Fruit fly (Drosophila melanogaster) whole organism, embryonic: ENCODE results near the gene CG17032.

Source experiments
- ATbp ChIP-seq: fragments of 200-800 bp; sonication (Bioruptor generic); optimal IDR thresholded peaks from 2 replicates; lab custom pipeline; 2017; ENCODE audit warnings: missing biosample characterization, mild to moderate bottlenecking, missing genetic modification characterization, missing genetic modification reagents
- Aef1 ChIP-seq: fragments of 200-800 bp; sonication (Bioruptor generic); IDR thresholded peaks from 3 replicates; pipeline ENCODE4 v1.3.6; 2022; ENCODE audit warnings: missing biosample characterization, missing genetic modification characterization
- B-H2 ChIP-seq: fragments of 200-800 bp; sonication (Bioruptor generic); optimal IDR thresholded peaks from 2 replicates; lab custom pipeline; 2018; ENCODE audit warnings: missing biosample characterization, mild to moderate bottlenecking, missing genetic modification characterization
- CG10267 ChIP-seq: fragments of 200-800 bp; sonication (Bioruptor generic); optimal IDR thresholded peaks from 2 replicates; lab custom pipeline; 2018; ENCODE audit warnings: missing biosample characterization, mild to moderate bottlenecking, missing genetic modification characterization, moderate library complexity
- CG10366 ChIP-seq: fragments of 200-800 bp; sonication (Bioruptor generic); IDR thresholded peaks from 2 replicates; pipeline ENCODE4 v1.3.6; 2022; ENCODE audit warnings: missing biosample characterization, missing genetic modification characterization
- CG10654 ChIP-seq: fragments of 200-800 bp; sonication (Bioruptor generic); optimal IDR thresholded peaks from 2 replicates; lab custom pipeline; 2016; ENCODE audit warnings: missing biosample characterization, missing genetic modification characterization
- CG12071 ChIP-seq: fragments of 200-800 bp; sonication (Bioruptor generic); optimal IDR thresholded peaks from 3 replicates; lab custom pipeline; 2018; ENCODE audit warnings: missing biosample characterization, mild to moderate bottlenecking, missing genetic modification characterization
- CG12104 ChIP-seq: fragments of 200-800 bp; sonication (Bioruptor generic); optimal IDR thresholded peaks from 3 replicates; lab custom pipeline; 2016; ENCODE audit warnings: missing biosample characterization, missing genetic modification characterization
- CG12299 ChIP-seq: fragments of 200-800 bp; sonication (Bioruptor generic); optimal IDR thresholded peaks from 2 replicates; lab custom pipeline; 2018; ENCODE audit warnings: missing biosample characterization, mild to moderate bottlenecking, missing genetic modification characterization
- CG14441 ChIP-seq: fragments of 200-800 bp; sonication (Bioruptor generic); IDR thresholded peaks from 2 replicates; pipeline ENCODE4 v1.3.6; 2022; ENCODE audit warnings: missing biosample characterization, missing genetic modification characterization
- CG15011 ChIP-seq: fragments of 200-800 bp; sonication (Bioruptor generic); optimal IDR thresholded peaks from 3 replicates; lab custom pipeline; 2018; ENCODE audit warnings: missing biosample characterization, mild to moderate bottlenecking, missing genetic modification characterization
- CG1602 ChIP-seq: fragments of 200-800 bp; sonication (Bioruptor generic); optimal IDR thresholded peaks from 3 replicates; lab custom pipeline; 2016; ENCODE audit warnings: missing biosample characterization, missing genetic modification characterization
- CG18764 ChIP-seq: fragments of 200-800 bp; sonication (Bioruptor generic); optimal IDR thresholded peaks from 3 replicates; lab custom pipeline; 2016; ENCODE audit warnings: missing biosample characterization, missing genetic modification characterization
- CG2678 ChIP-seq: fragments of 200-800 bp; sonication (Bioruptor generic); optimal IDR thresholded peaks from 3 replicates; lab custom pipeline; 2019; ENCODE audit warnings: missing biosample characterization, mild to moderate bottlenecking, missing genetic modification characterization, moderate library complexity
- CG30403 ChIP-seq: fragments of 200-800 bp; sonication (Bioruptor generic); optimal IDR thresholded peaks from 3 replicates; lab custom pipeline; 2016; ENCODE audit warnings: missing biosample characterization, missing genetic modification characterization
- CG31441 ChIP-seq: fragments of 200-800 bp; sonication (Bioruptor generic); IDR thresholded peaks from 2 replicates; pipeline ENCODE4 v1.3.6; 2022; ENCODE audit warnings: missing biosample characterization, missing genetic modification characterization
- CG3281 ChIP-seq: fragments of 200-800 bp; sonication (Bioruptor generic); optimal IDR thresholded peaks from 3 replicates; lab custom pipeline; 2017; ENCODE audit warnings: missing biosample characterization, mild to moderate bottlenecking, missing genetic modification characterization
- CG34224 ChIP-seq: fragments of 200-800 bp; sonication (Bioruptor generic); IDR thresholded peaks from 3 replicates; pipeline ENCODE4 v1.3.6; 2022; ENCODE audit warnings: missing biosample characterization, missing genetic modification characterization; ENCODE audit not compliant: partially characterized antibody
- CG4404 ChIP-seq: fragments of 200-800 bp; sonication (Bioruptor generic); IDR thresholded peaks from 2 replicates; pipeline ENCODE4 v1.3.6; 2022; ENCODE audit warnings: missing biosample characterization, missing genetic modification characterization
- CG4730 ChIP-seq: fragments of 200-800 bp; sonication (Bioruptor generic); IDR thresholded peaks from 2 replicates; pipeline ENCODE4 v1.3.6; 2022; ENCODE audit warnings: missing biosample characterization, missing genetic modification characterization
- CG6813 ChIP-seq: fragments of 200-800 bp; sonication (Bioruptor generic); optimal IDR thresholded peaks from 2 replicates; lab custom pipeline; 2017; ENCODE audit warnings: missing biosample characterization, missing genetic modification characterization, mild to moderate bottlenecking, moderate library complexity, missing genetic modification reagents
- CG7839 ChIP-seq: fragments of 200-800 bp; sonication (Bioruptor generic); optimal IDR thresholded peaks from 3 replicates; lab custom pipeline; 2018; ENCODE audit warnings: missing biosample characterization, mild to moderate bottlenecking, missing genetic modification characterization, moderate library complexity
- CG8388 ChIP-seq: fragments of 200-800 bp; sonication (Bioruptor generic); optimal IDR thresholded peaks from 2 replicates; lab custom pipeline; 2019; ENCODE audit warnings: missing biosample characterization, mild to moderate bottlenecking, missing genetic modification characterization, moderate library complexity
- CG8924 ChIP-seq: fragments of 200-800 bp; optimal IDR thresholded peaks from 3 replicates; lab custom pipeline; 2019; ENCODE audit warnings: missing biosample characterization, mild to moderate bottlenecking, missing genetic modification characterization, moderate library complexity
- E2f2 ChIP-seq: fragments of 200-800 bp; sonication (Bioruptor generic); IDR thresholded peaks from 2 replicates; pipeline ENCODE4 v1.3.6; 2022; ENCODE audit warnings: missing biosample characterization, missing genetic modification characterization
- Eip74EF ChIP-seq, 2 experiments: fragments of 200-800 bp in 1 of 2; fragments of >200 bp in 1 of 2; sonication (Bioruptor generic) in 1 of 2; optimal IDR thresholded peaks; 2 replicates each; lab custom pipeline; 2017 to 2019; ENCODE audit warnings: missing biosample characterization in 2 of 2, missing genetic modification characterization in 2 of 2, mild to moderate bottlenecking in 1 of 2, moderate library complexity in 1 of 2
- GATAe ChIP-seq: fragments of 200-800 bp; sonication (Bioruptor generic); conservative IDR thresholded peaks from 2 replicates; pipeline ENCODE4 v1.3.6; 2022; ENCODE audit warnings: missing biosample characterization, missing genetic modification characterization
- Hr3 ChIP-seq: fragments of 200-800 bp; sonication (Bioruptor generic); optimal IDR thresholded peaks from 3 replicates; lab custom pipeline; 2016; ENCODE audit warnings: missing biosample characterization, missing genetic modification characterization
- Max ChIP-seq: fragments of 200-800 bp; sonication (Bioruptor generic); optimal IDR thresholded peaks from 2 replicates; lab custom pipeline; 2016; ENCODE audit warnings: missing biosample characterization, mild to moderate bottlenecking, missing genetic modification characterization
- PHDP ChIP-seq: fragments of 200-800 bp; sonication (Bioruptor generic); optimal IDR thresholded peaks from 3 replicates; lab custom pipeline; 2018; ENCODE audit warnings: missing biosample characterization, mild to moderate bottlenecking, missing genetic modification characterization, moderate library complexity
- Xrp1 ChIP-seq: fragments of 200-800 bp; sonication (Bioruptor generic); IDR thresholded peaks from 2 replicates; pipeline ENCODE4 v1.3.6; 2022; ENCODE audit warnings: missing biosample characterization, missing genetic modification characterization
- ara ChIP-seq: fragments of 200-800 bp; sonication (Bioruptor generic); IDR thresholded peaks from 2 replicates; pipeline ENCODE4 v1.3.6; 2022; ENCODE audit warnings: missing biosample characterization, missing genetic modification characterization
- az2 ChIP-seq: fragments of 200-800 bp; sonication (Bioruptor generic); optimal IDR thresholded peaks from 3 replicates; lab custom pipeline; 2016; ENCODE audit warnings: missing biosample characterization, missing genetic modification characterization
- cato ChIP-seq: fragments of 200-800 bp; sonication (Bioruptor generic); optimal IDR thresholded peaks from 2 replicates; lab custom pipeline; 2016; ENCODE audit warnings: missing biosample characterization, missing genetic modification characterization, borderline replicate concordance
- caup ChIP-seq: fragments of 200-800 bp; sonication (Bioruptor generic); optimal IDR thresholded peaks from 3 replicates; lab custom pipeline; 2017; ENCODE audit warnings: missing biosample characterization, mild to moderate bottlenecking, missing genetic modification characterization, moderate library complexity; ENCODE audit not compliant: severe bottlenecking
- danr ChIP-seq: fragments of 200-800 bp; sonication (Bioruptor generic); IDR thresholded peaks from 2 replicates; pipeline ENCODE4 v1.3.6; 2022; ENCODE audit warnings: missing biosample characterization, missing genetic modification characterization
- dpn ChIP-seq, 2 experiments: fragments of 200-800 bp; sonication (Bioruptor generic); optimal IDR thresholded peaks; 3 replicates each; lab custom pipeline; 2016; ENCODE audit warnings: missing biosample characterization in 2 of 2, missing genetic modification characterization in 2 of 2
- ems ChIP-seq: fragments of 200-800 bp; sonication (Bioruptor generic); optimal IDR thresholded peaks from 3 replicates; lab custom pipeline; 2016; ENCODE audit warnings: missing biosample characterization, missing genetic modification characterization
- en ChIP-seq: fragments of 200-800 bp; sonication (Bioruptor generic); optimal IDR thresholded peaks from 2 replicates; lab custom pipeline; 2016; ENCODE audit warnings: missing biosample characterization, missing genetic modification characterization
- fd96Cb ChIP-seq: fragments of 200-800 bp; sonication (Bioruptor generic); optimal IDR thresholded peaks from 2 replicates; lab custom pipeline; 2018; ENCODE audit warnings: missing biosample characterization, mild to moderate bottlenecking, missing genetic modification characterization, moderate library complexity
- hkb ChIP-seq, 2 experiments: fragments of 200-800 bp in 1 of 2; fragments of >200 bp in 1 of 2; sonication (Bioruptor generic) in 1 of 2; IDR thresholded peaks in 1 of 2; optimal IDR thresholded peaks in 1 of 2; 2 replicates each; pipeline versions ENCODE4 v1.3.6 to Lab custom; 2017 to 2022; ENCODE audit warnings: missing biosample characterization in 1 of 2, missing genetic modification characterization in 1 of 2
- jigr1 ChIP-seq: fragments of 200-800 bp; sonication (Bioruptor generic); IDR thresholded peaks from 3 replicates; pipeline ENCODE4 v1.3.6; 2022; ENCODE audit warnings: missing biosample characterization, missing genetic modification characterization
- lmd ChIP-seq: fragments of 200-800 bp; sonication (Bioruptor generic); IDR thresholded peaks from 2 replicates; pipeline ENCODE4 v1.3.6; 2022; ENCODE audit warnings: missing biosample characterization, missing genetic modification characterization
- onecut ChIP-seq: fragments of 200-800 bp; sonication (Bioruptor generic); IDR thresholded peaks from 2 replicates; pipeline ENCODE4 v1.3.6; 2022; ENCODE audit warnings: missing biosample characterization, missing genetic modification characterization
- slbo ChIP-seq: fragments of 200-800 bp; sonication (Bioruptor generic); IDR thresholded peaks from 2 replicates; pipeline ENCODE4 v1.3.6; 2022; ENCODE audit warnings: missing biosample characterization, missing genetic modification characterization
- sob ChIP-seq: fragments of 200-800 bp; sonication (Bioruptor generic); IDR thresholded peaks from 2 replicates; pipeline ENCODE4 v1.3.6; 2022; ENCODE audit warnings: missing biosample characterization, missing genetic modification characterization
- stc ChIP-seq: fragments of 200-800 bp; sonication (Bioruptor generic); IDR thresholded peaks from 2 replicates; pipeline ENCODE4 v1.3.6; 2022; ENCODE audit warnings: missing biosample characterization, missing genetic modification characterization
- vvl ChIP-seq: fragments of 200-800 bp; sonication (Bioruptor generic); IDR thresholded peaks from 2 replicates; pipeline ENCODE4 v1.3.6; 2022; ENCODE audit warnings: missing biosample characterization, missing genetic modification characterization
- wdn ChIP-seq: fragments of 200-800 bp; sonication (Bioruptor generic); IDR thresholded peaks from 2 replicates; pipeline ENCODE4 v1.3.6; 2022; ENCODE audit warnings: missing biosample characterization, missing genetic modification characterization
- zf30C ChIP-seq: fragments of 200-800 bp; sonication (Bioruptor generic); optimal IDR thresholded peaks from 3 replicates; lab custom pipeline; 2018; ENCODE audit warnings: missing biosample characterization, mild to moderate bottlenecking, missing genetic modification characterization

The CG17032 gene

dm6 chr3L:15977565-15977964, 18.9 kb downstream of the CG17032 start (continued):
- TF ChIP-seq CG8924 (peak; percentile 41), ATbp (GFP tag; lab: Kevin White, UChicago) (peak; percentile 26), CG10366 (GFP tag; lab: Robert Waterston, UW) (0 out of 2 replicates have a peak, but pooled peaks have one; percentile 42), GATAe (GFP tag; lab: Robert Waterston, UW) (peak; percentile 61), Hr3 (GFP tag; lab: Kevin White, UChicago) (peak; percentile 31), dpn (GFP tag; optimal IDR thresholded peaks at IDR 0.05; lab: Kevin White, UChicago) (peak in 1 of 2 experiments; percentile 44), danr (GFP tag; lab: Robert Waterston, UW) (peak; percentile 31; the same call in 1 of the 2 replicates), CG8388 (no peak), CG14441 (GFP tag; lab: Robert Waterston, UW) (peak; percentile 66), az2 (no peak), cato (no peak), CG12104 (GFP tag; lab: Kevin White, UChicago) (peak; percentile 12), Xrp1 (GFP tag; lab: Robert Waterston, UW) (peak; percentile 73), CG2678 (tag; lab: Kevin White, UChicago) (peak; percentile 73), stc (GFP tag; lab: Robert Waterston, UW) (peak; percentile 74), ems (GFP tag; lab: Kevin White, UChicago) (peak; percentile 21), CG10654 (peak; percentile 18), sob (GFP tag; lab: Robert Waterston, UW) (peak; percentile 36; the same call in 1 of the 2 replicates), E2f2 (GFP tag; lab: Robert Waterston, UW) (peak; percentile 22; the same call in 1 of the 2 replicates), CG1602 (GFP tag; lab: Kevin White, UChicago) (no peak), Max (peak; percentile 39), CG3281 (GFP tag; lab: Kevin White, UChicago) (peak; percentile 35), CG34224 (GFP tag; lab: Robert Waterston, UW) (no peak), wdn (no peak), ara (GFP tag; lab: Robert Waterston, UW) (peak; percentile 60), CG10267 (tag; lab: Kevin White, UChicago) (peak; percentile 23), vvl (GFP tag; lab: Robert Waterston, UW) (peak; percentile 79), CG6813 (GFP tag; lab: Kevin White, UChicago) (peak; percentile 20), fd96Cb (tag; lab: Kevin White, UChicago) (peak; percentile 46), en (no peak), PHDP (tag; lab: Kevin White, UChicago) (peak; percentile 53), jigr1 (GFP tag; lab: Robert Waterston, UW) (peak; percentile 36; the same call in 2 of the 3 replicates), CG30403 (GFP tag; lab: Kevin White, UChicago) (no peak), CG7839 (tag; lab: Kevin White, UChicago) (peak; percentile 75), Eip74EF (GFP tag; optimal IDR thresholded peaks at IDR 0.05; lab: Kevin White, UChicago) (peak in 1 of 2 experiments; percentile 28), CG12299 (tag; lab: Kevin White, UChicago) (no peak), lmd (GFP tag; lab: Robert Waterston, UW) (peak; percentile 77), CG15011 (GFP tag; lab: Kevin White, UChicago) (no peak), caup (GFP tag; lab: Kevin White, UChicago) (peak; percentile 55), CG31441 (GFP tag; lab: Robert Waterston, UW) (peak; percentile 82), slbo (GFP tag; lab: Robert Waterston, UW) (peak; percentile 58), CG4404 (GFP tag; lab: Robert Waterston, UW) (peak; percentile 45; the same call in 1 of the 2 replicates), CG4730 (GFP tag; lab: Robert Waterston, UW) (peak; percentile 72), Aef1 (GFP tag; lab: Robert Waterston, UW) (peak; percentile 50), CG18764 (GFP tag; lab: Kevin White, UChicago) (peak; percentile 10), B-H2 (GFP tag; lab: Kevin White, UChicago) (no peak), hkb (optimal IDR thresholded peaks at IDR 0.05; lab: Kevin White, UChicago) (no peak), hkb (GFP tag; IDR thresholded peaks at IDR 0.05; lab: Robert Waterston, UW) (peak; percentile 72), zf30C (GFP tag; lab: Kevin White, UChicago) (peak; percentile 38), CG12071 (no peak), onecut (GFP tag; lab: Robert Waterston, UW) (0 out of 2 replicates have a peak, but pooled peaks have one; percentile 8)
